Worm (Caenorhabditis elegans) whole organism, L4 larva: Measurements from ENCODE around the gene icd-1.
"Not testable (repeated sequence)": the region's sequence is repeated elsewhere in the genome, so short reads cannot be mapped to it uniquely, and the experiment has no call there.

Experiments used
- F37D6.2 ChIP-seq: sonication (generic microtip); optimal IDR thresholded peaks from 2 replicates; lab custom pipeline; 2016; ENCODE audit warnings: mild to moderate bottlenecking, missing genetic modification characterization, missing compliant biosample characterization
- F49E8.2 ChIP-seq: sonication (generic microtip); optimal IDR thresholded peaks from 2 replicates; lab custom pipeline; 2016; ENCODE audit warnings: missing compliant biosample characterization, mild to moderate bottlenecking, missing genetic modification characterization, borderline replicate concordance
- T20F7.1 ChIP-seq: fragments of 200-800 bp; sonication (Bioruptor generic); optimal IDR thresholded peaks from 2 replicates; lab custom pipeline; 2018; ENCODE audit warnings: mild to moderate bottlenecking, missing genetic modification characterization, missing compliant biosample characterization
- ZK546.5 ChIP-seq, 2 experiments: sonication (generic microtip); optimal IDR thresholded peaks; 2 replicates each; lab custom pipeline; 2017; ENCODE audit warnings: missing biosample characterization in 2 of 2, missing genetic modification characterization in 2 of 2
- ceh-32 ChIP-seq: sonication (generic microtip); optimal IDR thresholded peaks from 2 replicates; lab custom pipeline; 2016; ENCODE audit warnings: mild to moderate bottlenecking, missing genetic modification characterization, missing compliant biosample characterization; ENCODE audit not compliant: poor library complexity
- ceh-44 ChIP-seq: fragments of 200-800 bp; sonication (Bioruptor generic); IDR thresholded peaks from 2 replicates; pipeline ENCODE4 v1.3.6; 2022; ENCODE audit warnings: missing genetic modification reagents, missing genetic modification characterization, missing compliant biosample characterization
- ctbp-1 ChIP-seq: fragments of 200-800 bp; sonication (Bioruptor generic); IDR thresholded peaks from 2 replicates; pipeline ENCODE4 v1.3.6; 2022; ENCODE audit warnings: missing genetic modification reagents, missing genetic modification characterization, missing compliant biosample characterization
- daf-12 ChIP-seq: fragments of 150-350 bp; optimal IDR thresholded peaks from 2 replicates; lab custom pipeline; 2014; ENCODE audit warnings: missing biosample characterization, missing genetic modification reagents, missing genetic modification characterization
- daf-16 ChIP-seq, 3 experiments: sonication (generic microtip); optimal IDR thresholded peaks; 2 replicates each; lab custom pipeline; 2016 to 2017; ENCODE audit warnings: missing genetic modification characterization in 3 of 3, missing genetic modification reagents in 3 of 3, mild to moderate bottlenecking in 2 of 3, missing compliant biosample characterization in 2 of 3, missing biosample characterization in 1 of 3, moderate library complexity in 1 of 3
- dve-1 ChIP-seq: sonication (generic microtip); optimal IDR thresholded peaks from 2 replicates; lab custom pipeline; 2017; ENCODE audit warnings: antibody characterized with exemption, mild to moderate bottlenecking, missing genetic modification characterization, missing compliant biosample characterization; ENCODE audit not compliant: insufficient read depth
- egl-27 ChIP-seq: sonication (generic microtip); optimal IDR thresholded peaks from 3 replicates; lab custom pipeline; 2017; ENCODE audit warnings: missing biosample characterization, missing genetic modification reagents, missing genetic modification characterization
- egl-43 ChIP-seq: fragments of 200-800 bp; sonication (Bioruptor generic); IDR thresholded peaks from 2 replicates; pipeline ENCODE4 v1.3.6; 2022; ENCODE audit warnings: missing genetic modification reagents, missing genetic modification characterization, missing compliant biosample characterization
- gei-8 ChIP-seq: fragments of 200-800 bp; sonication (Bioruptor generic); optimal IDR thresholded peaks from 2 replicates; lab custom pipeline; 2018; ENCODE audit warnings: mild to moderate bottlenecking, missing genetic modification characterization, missing compliant biosample characterization
- lin-15B ChIP-seq: fragments of 150-350 bp; sonication (generic microtip); optimal IDR thresholded peaks from 3 replicates; lab custom pipeline; 2014; ENCODE audit warnings: missing biosample characterization, missing genetic modification characterization
- lin-29 ChIP-seq: fragments of 200-800 bp; sonication (Bioruptor generic); IDR thresholded peaks from 2 replicates; pipeline ENCODE4 v1.3.6; 2022; ENCODE audit warnings: missing genetic modification reagents, missing genetic modification characterization, missing compliant biosample characterization
- lin-38 ChIP-seq: fragments of 200-800 bp; sonication (Bioruptor generic); IDR thresholded peaks from 2 replicates; pipeline ENCODE4 v1.3.6; 2022; ENCODE audit warnings: missing genetic modification reagents, missing genetic modification characterization, missing compliant biosample characterization
- lir-3 ChIP-seq: sonication (generic microtip); optimal IDR thresholded peaks from 2 replicates; lab custom pipeline; 2016; ENCODE audit warnings: mild to moderate bottlenecking, missing genetic modification characterization, missing compliant biosample characterization
- mdl-1 ChIP-seq, 2 experiments: fragments of 150-350 bp in 1 of 2; sonication (generic microtip) in 1 of 2; optimal IDR thresholded peaks; 2 replicates each; lab custom pipeline; 2014 to 2017; ENCODE audit warnings: missing biosample characterization in 2 of 2, missing genetic modification characterization in 2 of 2
- mdt-29 ChIP-seq: fragments of 200-800 bp; sonication (Bioruptor generic); IDR thresholded peaks from 2 replicates; pipeline ENCODE4 v1.3.6; 2022; ENCODE audit warnings: missing genetic modification reagents, missing genetic modification characterization, missing compliant biosample characterization
- mes-2 ChIP-seq: sonication (generic microtip); optimal IDR thresholded peaks from 2 replicates; lab custom pipeline; 2016; ENCODE audit warnings: missing genotype, mild to moderate bottlenecking, missing genetic modification characterization, missing compliant biosample characterization; ENCODE audit not compliant: poor library complexity, severe bottlenecking
- nhr-237 ChIP-seq: sonication (generic microtip); optimal IDR thresholded peaks from 2 replicates; lab custom pipeline; 2017; ENCODE audit warnings: missing biosample characterization, missing genetic modification characterization
- nhr-28 ChIP-seq: fragments of 150-350 bp; optimal IDR thresholded peaks from 2 replicates; lab custom pipeline; 2014; ENCODE audit warnings: missing biosample characterization, missing genetic modification characterization
- nhr-42 ChIP-seq: fragments of 200-800 bp; sonication (Bioruptor generic); IDR thresholded peaks from 2 replicates; pipeline ENCODE4 v1.3.6; 2022; ENCODE audit warnings: missing genetic modification characterization, missing compliant biosample characterization
- php-3 ChIP-seq: fragments of 200-800 bp; sonication (Bioruptor generic); IDR thresholded peaks from 2 replicates; pipeline ENCODE4 v1.3.6; 2022; ENCODE audit warnings: missing genetic modification reagents, missing genetic modification characterization, missing compliant biosample characterization
- pqm-1 ChIP-seq: sonication (generic microtip); optimal IDR thresholded peaks from 2 replicates; lab custom pipeline; 2017; ENCODE audit warnings: missing biosample characterization, missing genetic modification characterization
- rbr-2 ChIP-seq: sonication (generic microtip); optimal IDR thresholded peaks from 2 replicates; lab custom pipeline; 2016; ENCODE audit warnings: missing genotype, missing genetic modification characterization, missing compliant biosample characterization
- saeg-2 ChIP-seq: fragments of 200-800 bp; sonication (Bioruptor generic); IDR thresholded peaks from 2 replicates; pipeline ENCODE4 v1.3.6; 2022; ENCODE audit warnings: missing genetic modification reagents, missing genetic modification characterization, missing compliant biosample characterization
- set-16 ChIP-seq: fragments of 200-800 bp; sonication (Bioruptor generic); IDR thresholded peaks from 2 replicates; pipeline ENCODE4 v1.3.6; 2022; ENCODE audit warnings: missing genetic modification reagents, missing genetic modification characterization, missing compliant biosample characterization
- spr-1 ChIP-seq: sonication (generic microtip); optimal IDR thresholded peaks from 2 replicates; lab custom pipeline; 2016; ENCODE audit warnings: mild to moderate bottlenecking, missing genetic modification characterization, missing compliant biosample characterization
- tag-97 ChIP-seq: fragments of 200-800 bp; sonication (Bioruptor generic); IDR thresholded peaks from 2 replicates; pipeline ENCODE4 v1.3.6; 2022; ENCODE audit warnings: missing genetic modification characterization, missing compliant biosample characterization
- tra-1 ChIP-seq: fragments of 200-800 bp; sonication (Bioruptor generic); IDR thresholded peaks from 2 replicates; pipeline ENCODE4 v1.3.6; 2022; ENCODE audit warnings: missing genetic modification reagents, missing genetic modification characterization, missing compliant biosample characterization
- unc-39 ChIP-seq: sonication (generic microtip); optimal IDR thresholded peaks from 2 replicates; lab custom pipeline; 2017; ENCODE audit warnings: missing biosample characterization, missing genetic modification characterization
- unc-62 ChIP-seq, 3 experiments: fragments of 150-350 bp in 1 of 3; sonication (generic microtip); optimal IDR thresholded peaks in 2 of 3; peaks in 1 of 3; 1 replicate in 1 of 3; 2 replicates in 2 of 3; lab custom pipeline; 2014 to 2017; ENCODE audit warnings: missing biosample characterization in 3 of 3, missing genetic modification characterization in 3 of 3, missing genetic modification reagents in 3 of 3, missing genotype in 1 of 3
- vab-7 ChIP-seq: fragments of 200-800 bp; sonication (Bioruptor generic); IDR thresholded peaks from 2 replicates; pipeline ENCODE4 v1.3.6; 2022; ENCODE audit warnings: missing genetic modification reagents, missing genetic modification characterization, missing compliant biosample characterization

Gene icd-1

DNA sequence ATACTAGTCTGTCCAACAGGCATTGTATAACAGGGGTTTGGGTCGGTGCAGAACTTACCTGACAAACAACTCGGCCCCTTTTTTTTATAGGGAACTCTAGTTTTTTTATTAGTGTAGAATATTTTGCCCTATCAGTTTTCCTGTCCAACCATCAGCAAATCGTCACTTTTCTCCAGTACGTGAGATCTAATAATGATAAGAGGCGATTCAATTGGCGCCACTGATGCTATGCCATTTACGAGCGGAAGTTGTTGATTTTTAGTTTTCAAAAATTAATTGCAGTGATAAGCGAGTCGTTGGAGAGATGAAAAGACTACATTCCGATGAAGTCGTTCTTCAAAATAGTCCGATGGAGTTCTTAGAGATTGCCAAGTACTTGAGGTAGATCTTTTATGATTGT is 39.9 kb upstream of the icd-1 start:
- TF ChIP-seq lir-3 (tag; lab: Kevin White, UChicago) (no peak), tag-97 (GFP tag; lab: Robert Waterston, UW) (no peak), dve-1 (tag; lab: Kevin White, UChicago) (peak; percentile 5), mdt-29 (GFP tag; lab: Robert Waterston, UW) (no peak), saeg-2 (GFP tag; lab: Robert Waterston, UW) (no peak), nhr-28 (peak; percentile 42), gei-8 (GFP tag; lab: Kevin White, UChicago) (no peak), egl-43 (no peak), pqm-1 (tag; lab: Kevin White, UChicago) (peak; percentile 83), ceh-44 (GFP tag; lab: Robert Waterston, UW) (no peak), unc-62 (GFP tag; optimal IDR thresholded peaks at IDR 0.05 in 1 of 2; lab: Kevin White, UChicago) (no peak), unc-62 (tag; optimal IDR thresholded peaks at IDR 0.05; lab: Kevin White, UChicago) (no peak), php-3 (GFP tag; lab: Robert Waterston, UW) (0 out of 2 replicates have a peak, but pooled peaks have one; percentile 25), rbr-2 (no peak), set-16 (GFP tag; lab: Robert Waterston, UW) (no peak), unc-39 (tag; lab: Kevin White, UChicago) (no peak)

DNA sequence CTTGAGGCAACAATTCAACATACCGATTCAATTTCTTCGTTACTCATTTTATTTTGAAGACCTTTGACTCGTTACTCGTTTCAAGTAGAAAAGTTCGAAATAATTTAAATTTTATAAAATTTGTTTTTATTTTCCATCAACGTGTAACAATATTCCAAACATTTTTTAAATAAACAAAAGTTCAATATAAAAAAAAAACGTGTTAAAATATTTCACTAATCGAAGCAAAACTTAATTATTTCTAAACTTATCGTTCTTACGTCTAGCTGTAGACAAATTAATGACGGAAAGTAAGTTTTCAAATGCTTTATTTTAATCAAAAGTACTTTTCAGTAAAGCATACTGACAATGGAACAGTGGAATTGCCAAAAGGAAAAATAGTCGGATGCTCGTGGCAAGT is 38.7 kb upstream of the icd-1 start, which contains the start of the genes F54H5.5 and F54H5.2:
TSS of gene F54H5.5 (minus strand) at position 101 of the 400 bp plus-strand sequence.
TSS of gene F54H5.2 (plus strand) at position 303 of the 400 bp plus-strand sequence.
- not testable (repeated sequence) for TF ChIP-seq spr-1 (tag; lab: Kevin White, UChicago); ctbp-1 (GFP tag; lab: Robert Waterston, UW); F49E8.2 (tag; lab: Kevin White, UChicago)
- TF ChIP-seq, all 104 proteins: peak for 0; not testable (repeated sequence) for 104

DNA sequence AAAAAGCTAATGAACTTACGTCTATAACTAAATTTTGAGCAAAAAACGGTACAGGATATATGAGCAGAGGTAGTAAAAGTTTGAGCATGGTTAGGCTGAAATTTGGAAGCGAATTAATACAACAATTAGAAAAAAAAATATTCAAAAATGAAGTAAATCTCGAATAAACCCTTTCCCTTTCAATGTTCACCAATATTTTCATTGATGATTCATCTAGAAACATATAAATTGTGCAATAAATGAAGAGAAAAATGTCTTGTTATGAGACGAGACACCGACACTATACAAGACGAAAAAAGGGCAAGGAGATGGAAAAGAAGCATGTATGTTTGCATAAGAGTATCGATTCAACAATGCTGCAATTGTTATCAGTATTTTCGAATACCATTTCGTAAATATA is 36.8 kb upstream of the icd-1 start, which contains the start of gene F54H5.14:
TSS of gene F54H5.14 (minus strand) at position 101 of the 400 bp plus-strand sequence.
- no peak for TF ChIP-seq lin-15B (tag; lab: Kevin White, UChicago)
- TF ChIP-seq lin-38 (GFP tag; lab: Robert Waterston, UW) = no peak
- peak; percentile 48 for TF ChIP-seq dve-1 (tag; lab: Kevin White, UChicago)
- TF ChIP-seq F37D6.2 = no peak
- no peak for TF ChIP-seq nhr-42
- TF ChIP-seq pqm-1 (tag; lab: Kevin White, UChicago) = peak; percentile 25
- TF ChIP-seq nhr-237 = no peak
- no peak for TF ChIP-seq daf-16 (GFP tag; optimal IDR thresholded peaks at IDR 0.05; lab: Kevin White, UChicago)
- peak; percentile 9 for TF ChIP-seq daf-16 (tag; optimal IDR thresholded peaks at IDR 0.05; lab: Kevin White, UChicago)
- TF ChIP-seq mes-2 (tag; lab: Kevin White, UChicago) = no peak
- no peak for TF ChIP-seq daf-12 (tag; lab: Kevin White, UChicago)

DNA sequence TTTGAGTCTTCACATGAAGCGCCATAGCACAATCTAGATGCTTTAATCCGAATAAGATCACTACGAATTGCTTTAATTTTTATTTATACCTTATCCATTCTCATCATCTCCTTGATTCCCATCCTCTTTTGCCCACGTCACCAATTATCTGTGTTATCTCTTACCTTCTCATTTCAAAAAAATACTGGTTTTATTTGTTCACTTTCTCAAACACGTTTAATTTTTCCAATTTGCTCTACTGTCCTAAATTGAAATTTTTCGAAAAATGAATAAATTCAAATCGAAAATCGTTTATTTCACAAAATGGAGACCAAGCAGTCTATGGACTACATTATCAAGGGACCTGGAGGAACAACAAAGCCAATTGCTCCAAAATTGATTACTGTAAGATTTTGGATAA is 33.4 kb upstream of the icd-1 start, which contains the start of gene F54H5.3:
TSS of gene F54H5.3 (plus strand) at position 301 of the 400 bp plus-strand sequence.
- no peak for TF ChIP-seq set-16 (GFP tag; lab: Robert Waterston, UW)
- no peak for TF ChIP-seq ceh-32 (tag; lab: Kevin White, UChicago)
- no peak for TF ChIP-seq mes-2 (tag; lab: Kevin White, UChicago)
- TF ChIP-seq mdt-29 (GFP tag; lab: Robert Waterston, UW) = no peak
- TF ChIP-seq tra-1 (GFP tag; lab: Robert Waterston, UW) = no peak
- no peak for TF ChIP-seq vab-7
- no peak for TF ChIP-seq lin-29 (GFP tag; lab: Robert Waterston, UW)
- no peak for TF ChIP-seq gei-8 (GFP tag; lab: Kevin White, UChicago)
- no peak for TF ChIP-seq egl-27 (tag; lab: Kevin White, UChicago)
- TF ChIP-seq ZK546.5 (tag; optimal IDR thresholded peaks at IDR 0.05; lab: Kevin White, UChicago) = no peak
- TF ChIP-seq T20F7.1 = no peak
- TF ChIP-seq ceh-44 (GFP tag; lab: Robert Waterston, UW) = no peak
- no peak for TF ChIP-seq mdl-1 (tag; optimal IDR thresholded peaks at IDR 0.05; lab: Kevin White, UChicago)
